Fruit fly (Drosophila melanogaster): ENCODE measurements around the gene TwdlG.
A peak's percentile ranks its signal among the peaks of the same experiment; 100 is the strongest.

The TwdlG gene

dm6 chr3R:4220780-4221179, 30.4 kb downstream of the TwdlG start (continued):
- TF ChIP-seq grau (tag; optimal IDR thresholded peaks at IDR 0.05) (peak; percentile 45), CG34224 (GFP tag; IDR thresholded peaks at IDR 0.05; ENCODE audit: partially characterized antibody) (peak; percentile 99), vnd (GFP tag; IDR thresholded peaks at IDR 0.05; ENCODE audit: partially characterized antibody) (peak; percentile 97)

- TF ChIP-seq dan (GFP tag; IDR thresholded peaks at IDR 0.05) = no peak
- no peak for TF ChIP-seq vfl (GFP tag; optimal IDR thresholded peaks at IDR 0.05)
- no peak for TF ChIP-seq PHDP (tag; optimal IDR thresholded peaks at IDR 0.05)
- no peak for TF ChIP-seq sens (GFP tag)
- TF ChIP-seq NfI (GFP tag; optimal IDR thresholded peaks at IDR 0.05) = no peak
- TF ChIP-seq ato (GFP tag; IDR thresholded peaks at IDR 0.05; ENCODE audit: partially characterized antibody) = no peak
- no peak for TF ChIP-seq CG3407 (GFP tag; optimal IDR thresholded peaks at IDR 0.05)
- no peak for TF ChIP-seq Sin3A (optimal IDR thresholded peaks at IDR 0.05)
- no peak for TF ChIP-seq HLH3B (GFP tag; IDR thresholded peaks at IDR 0.05)
- no peak for TF ChIP-seq fd102C (GFP tag; optimal IDR thresholded peaks at IDR 0.05)
- TF ChIP-seq CG13624 (GFP tag; optimal IDR thresholded peaks at IDR 0.05) = no peak
These were observed 31.1 kb downstream of the TwdlG start, which contains the start of gene CG31516 for dm6 chr3R:4220030-4220429. TSS of gene CG31516 (minus strand) at chr3R:4220130.

dm6 chr3R:4215264-4215993, 35.7 kb downstream of the TwdlG start, which contains the start of gene CG14636:
TSS of gene CG14636 (minus strand) at chr3R:4215314.
- peak; percentile 62; the same call in 1 of the 3 replicates for TF ChIP-seq Mrtf (GFP tag; IDR thresholded peaks at IDR 0.05)
- peak; percentile 46 for TF ChIP-seq wek (GFP tag; optimal IDR thresholded peaks at IDR 0.05)
- TF ChIP-seq H15 (GFP tag; IDR thresholded peaks at IDR 0.05) = 0 out of 3 replicates have a peak, but pooled peaks have one; percentile 49
- TF ChIP-seq crp (GFP tag; optimal IDR thresholded peaks at IDR 0.05) = no peak
- peak; percentile 69 for TF ChIP-seq PHDP (tag; optimal IDR thresholded peaks at IDR 0.05)
- peak; percentile 66 for TF ChIP-seq Sox102F (GFP tag; optimal IDR thresholded peaks at IDR 0.05)
- no peak for TF ChIP-seq trem (tag; optimal IDR thresholded peaks at IDR 0.05)
- TF ChIP-seq Ets65A (GFP tag) = peak; percentile 87
- peak; percentile 51 for TF ChIP-seq CG13775 (GFP tag; optimal IDR thresholded peaks at IDR 0.05)
- TF ChIP-seq CG18619 (GFP tag; optimal IDR thresholded peaks at IDR 0.05) = peak; percentile 62
- peak; percentile 55; the same call in 1 of the 2 replicates for TF ChIP-seq wdn (GFP tag; IDR thresholded peaks at IDR 0.05)
- no peak for TF ChIP-seq luna (GFP tag; optimal IDR thresholded peaks at IDR 0.05)
- TF ChIP-seq CG4328 (GFP tag; optimal IDR thresholded peaks at IDR 0.05) = peak; percentile 64
- TF ChIP-seq so (GFP tag; IDR thresholded peaks at IDR 0.05) = peak; percentile 81; the same call in 2 of the 3 replicates
- peak; percentile 49 for TF ChIP-seq ems (GFP tag; optimal IDR thresholded peaks at IDR 0.05)
- peak; percentile 22 for TF ChIP-seq Fer2 (tag; optimal IDR thresholded peaks at IDR 0.05)
- peak; percentile 82 for TF ChIP-seq CG32532 (GFP tag; IDR thresholded peaks at IDR 0.05)
- peak; percentile 78 for TF ChIP-seq CG14014 (GFP tag; IDR thresholded peaks at IDR 0.05)
- peak; percentile 75; the same call in 1 of the 2 replicates for TF ChIP-seq rib (GFP tag; IDR thresholded peaks at IDR 0.05)
- TF ChIP-seq CG3995 (GFP tag; optimal IDR thresholded peaks at IDR 0.05) = peak; percentile 12
- TF ChIP-seq Nf-YA (GFP tag; IDR thresholded peaks at IDR 0.05) = peak; percentile 59; the same call in 1 of the 2 replicates
- no peak for TF ChIP-seq CG8359 (GFP tag; optimal IDR thresholded peaks at IDR 0.05; ENCODE audit: borderline replicate concordance)
- peak; percentile 59 for TF ChIP-seq tio (GFP tag; optimal IDR thresholded peaks at IDR 0.05)
- no peak for TF ChIP-seq CG4617 (GFP tag; optimal IDR thresholded peaks at IDR 0.05; ENCODE audit: borderline replicate concordance)
- TF ChIP-seq HLHmδ (GFP tag; optimal IDR thresholded peaks at IDR 0.05) = no peak
- TF ChIP-seq ewg (GFP tag; optimal IDR thresholded peaks at IDR 0.05) = peak; percentile 23
- TF ChIP-seq peb (GFP tag; IDR thresholded peaks at IDR 0.05) = peak; percentile 57
- TF ChIP-seq pan (optimal IDR thresholded peaks at IDR 0.05) = no peak
- peak in 1 of 2 experiments; percentile 86 for TF ChIP-seq pan (GFP tag; optimal IDR thresholded peaks at IDR 0.05 in 1 of 2, IDR thresholded peaks at IDR 0.05 in 1 of 2)
- peak; percentile 4 for TF ChIP-seq CG4854 (GFP tag; optimal IDR thresholded peaks at IDR 0.05)
- TF ChIP-seq Nf-YB (GFP tag; optimal IDR thresholded peaks at IDR 0.05) = no peak
- peak; percentile 69 for TF ChIP-seq pb (GFP tag; optimal IDR thresholded peaks at IDR 0.05)
- TF ChIP-seq Fer3 (tag; optimal IDR thresholded peaks at IDR 0.05) = peak; percentile 72
- TF ChIP-seq CG17385 (GFP tag; optimal IDR thresholded peaks at IDR 0.05) = peak; percentile 68

Data from whole organism, embryonic.